Worm (Caenorhabditis elegans) whole organism, L3 larva: ENCODE measurements around the gene eco-1.
A peak's percentile ranks its signal among the peaks of the same experiment; 100 is the strongest.

Source experiments
- aly-2 ChIP-seq: fragments of 150-350 bp; optimal IDR thresholded peaks from 2 replicates; lab custom pipeline; 2014; ENCODE audit warnings: missing biosample characterization, missing genetic modification characterization
- ama-1 ChIP-seq: fragments of 150-350 bp; optimal IDR thresholded peaks from 2 replicates; lab custom pipeline; 2018
- ceh-16 ChIP-seq: sonication (generic microtip); optimal IDR thresholded peaks from 2 replicates; lab custom pipeline; 2017; ENCODE audit warnings: missing biosample characterization, missing genetic modification characterization
- ceh-28 ChIP-seq: fragments of 150-350 bp; optimal IDR thresholded peaks from 2 replicates; lab custom pipeline; 2014; ENCODE audit warnings: missing biosample characterization, missing genetic modification reagents, missing genetic modification characterization
- ceh-82 ChIP-seq: fragments of 150-350 bp; optimal IDR thresholded peaks from 2 replicates; lab custom pipeline; 2014; ENCODE audit warnings: missing biosample characterization, missing genetic modification characterization
- ceh-9 ChIP-seq: sonication (generic microtip); optimal IDR thresholded peaks from 2 replicates; lab custom pipeline; 2018; ENCODE audit warnings: missing biosample characterization, missing genetic modification characterization
- daf-12 ChIP-seq: fragments of 150-350 bp; optimal IDR thresholded peaks from 2 replicates; lab custom pipeline; 2014; ENCODE audit warnings: missing biosample characterization, missing genetic modification reagents, missing genetic modification characterization
- egl-27 ChIP-seq: sonication (generic microtip); optimal IDR thresholded peaks from 4 replicates; lab custom pipeline; 2017; ENCODE audit warnings: missing biosample characterization, missing genetic modification reagents, missing genetic modification characterization
- egl-5 ChIP-seq: fragments of 150-350 bp; optimal IDR thresholded peaks from 2 replicates; lab custom pipeline; 2017; ENCODE audit warnings: missing biosample characterization, missing genetic modification reagents, missing genetic modification characterization, inconsistent platforms
- elt-1 ChIP-seq: fragments of 150-350 bp; optimal IDR thresholded peaks from 2 replicates; lab custom pipeline; 2014; ENCODE audit warnings: missing biosample characterization, missing genetic modification characterization
- elt-2 ChIP-seq: sonication (generic microtip); optimal IDR thresholded peaks from 2 replicates; lab custom pipeline; 2016; ENCODE audit warnings: missing genetic modification reagents, mild to moderate bottlenecking, missing genetic modification characterization, missing compliant biosample characterization
- eor-1 ChIP-seq, 2 experiments: fragments of 150-350 bp; optimal IDR thresholded peaks; 2 replicates each; lab custom pipeline; 2014 to 2018; ENCODE audit warnings: missing biosample characterization in 2 of 2, missing genetic modification characterization in 2 of 2
- fkh-10 ChIP-seq: sonication (generic microtip); optimal IDR thresholded peaks from 2 replicates; lab custom pipeline; 2017; ENCODE audit warnings: missing biosample characterization, missing genetic modification reagents, missing genetic modification characterization
- fkh-2 ChIP-seq: fragments of 150-350 bp; optimal IDR thresholded peaks from 2 replicates; lab custom pipeline; 2014; ENCODE audit warnings: missing biosample characterization, missing genetic modification reagents, missing genetic modification characterization
- hmg-11 ChIP-seq: sonication (generic microtip); optimal IDR thresholded peaks from 2 replicates; lab custom pipeline; 2016; ENCODE audit warnings: missing genetic modification characterization, missing compliant biosample characterization
- lin-15B ChIP-seq: fragments of 150-350 bp; optimal IDR thresholded peaks from 2 replicates; lab custom pipeline; 2014; ENCODE audit warnings: missing biosample characterization, missing genetic modification characterization
- lin-39 ChIP-seq: fragments of 150-350 bp; optimal IDR thresholded peaks from 2 replicates; lab custom pipeline; 2018; ENCODE audit warnings: missing biosample characterization, missing genetic modification reagents, missing genetic modification characterization
- lsy-12 ChIP-seq: sonication (generic microtip); optimal IDR thresholded peaks from 2 replicates; lab custom pipeline; 2016; ENCODE audit warnings: mild to moderate bottlenecking, missing genetic modification characterization, missing compliant biosample characterization
- mdl-1 ChIP-seq: fragments of 150-350 bp; optimal IDR thresholded peaks from 2 replicates; lab custom pipeline; 2014; ENCODE audit warnings: missing biosample characterization, missing genetic modification characterization
- mml-1 ChIP-seq: fragments of 150-350 bp; sonication (generic microtip); optimal IDR thresholded peaks from 3 replicates; lab custom pipeline; 2014; ENCODE audit warnings: missing biosample characterization, missing genetic modification characterization
- nfya-1 ChIP-seq: sonication (generic microtip); optimal IDR thresholded peaks from 2 replicates; lab custom pipeline; 2017; ENCODE audit warnings: missing genetic modification characterization, mild to moderate bottlenecking, missing compliant biosample characterization, antibody characterized with exemption, moderate library complexity; ENCODE audit not compliant: insufficient read depth
- nhr-23 ChIP-seq: fragments of 150-350 bp; optimal IDR thresholded peaks from 2 replicates; lab custom pipeline; 2014; ENCODE audit warnings: missing biosample characterization, missing genetic modification reagents, missing genetic modification characterization
- nhr-237 ChIP-seq: fragments of 150-350 bp; optimal IDR thresholded peaks from 2 replicates; lab custom pipeline; 2014; ENCODE audit warnings: missing biosample characterization, missing genetic modification characterization
- nhr-25 ChIP-seq: sonication (generic microtip); optimal IDR thresholded peaks from 2 replicates; lab custom pipeline; 2017; ENCODE audit warnings: missing biosample characterization, missing genetic modification characterization
- nhr-43 ChIP-seq: sonication (generic microtip); optimal IDR thresholded peaks from 2 replicates; lab custom pipeline; 2016; ENCODE audit warnings: mild to moderate bottlenecking, missing genetic modification characterization, missing compliant biosample characterization; ENCODE audit not compliant: poor library complexity, severe bottlenecking
- nhr-76 ChIP-seq: fragments of 150-350 bp; sonication (generic microtip); optimal IDR thresholded peaks from 5 replicates; lab custom pipeline; 2014; ENCODE audit warnings: missing biosample characterization, missing genetic modification characterization
- nhr-77 ChIP-seq: fragments of 150-350 bp; optimal IDR thresholded peaks from 2 replicates; lab custom pipeline; 2014; ENCODE audit warnings: missing biosample characterization, missing genetic modification characterization
- pha-4 ChIP-seq: fragments of 150-350 bp; optimal IDR thresholded peaks from 2 replicates; lab custom pipeline; 2014; ENCODE audit warnings: missing biosample characterization, missing genetic modification reagents, missing genetic modification characterization
- pqm-1 ChIP-seq: fragments of 150-350 bp; optimal IDR thresholded peaks from 2 replicates; lab custom pipeline; 2017; ENCODE audit warnings: missing biosample characterization, missing genetic modification characterization, inconsistent platforms
- sea-2 ChIP-seq: fragments of 150-350 bp; sonication (generic microtip); optimal IDR thresholded peaks from 4 replicates; lab custom pipeline; 2014; ENCODE audit warnings: missing biosample characterization, missing genetic modification reagents, missing genetic modification characterization
- skn-1 ChIP-seq: fragments of 150-350 bp; optimal IDR thresholded peaks from 2 replicates; lab custom pipeline; 2014; ENCODE audit warnings: missing biosample characterization, missing genetic modification characterization
- snpc-4 ChIP-seq: fragments of 150-350 bp; optimal IDR thresholded peaks from 2 replicates; lab custom pipeline; 2014; ENCODE audit warnings: missing biosample characterization, missing genetic modification characterization
- unc-39 ChIP-seq: sonication (generic microtip); optimal IDR thresholded peaks from 4 replicates; lab custom pipeline; 2017; ENCODE audit warnings: missing biosample characterization, missing genetic modification characterization
- unc-62 ChIP-seq: fragments of 150-350 bp; sonication (generic microtip); optimal IDR thresholded peaks from 4 replicates; lab custom pipeline; 2014; ENCODE audit warnings: missing biosample characterization, missing genetic modification reagents, missing genetic modification characterization
- zag-1 ChIP-seq: fragments of 150-350 bp; optimal IDR thresholded peaks from 2 replicates; lab custom pipeline; 2014; ENCODE audit warnings: missing biosample characterization, missing genetic modification characterization
- ztf-11 ChIP-seq: fragments of 150-350 bp; optimal IDR thresholded peaks from 2 replicates; lab custom pipeline; 2014; ENCODE audit warnings: missing biosample characterization, missing genetic modification characterization
- ztf-4 ChIP-seq: fragments of 150-350 bp; optimal IDR thresholded peaks from 2 replicates; lab custom pipeline; 2014; ENCODE audit warnings: missing biosample characterization, missing genetic modification characterization

Gene eco-1

DNA sequence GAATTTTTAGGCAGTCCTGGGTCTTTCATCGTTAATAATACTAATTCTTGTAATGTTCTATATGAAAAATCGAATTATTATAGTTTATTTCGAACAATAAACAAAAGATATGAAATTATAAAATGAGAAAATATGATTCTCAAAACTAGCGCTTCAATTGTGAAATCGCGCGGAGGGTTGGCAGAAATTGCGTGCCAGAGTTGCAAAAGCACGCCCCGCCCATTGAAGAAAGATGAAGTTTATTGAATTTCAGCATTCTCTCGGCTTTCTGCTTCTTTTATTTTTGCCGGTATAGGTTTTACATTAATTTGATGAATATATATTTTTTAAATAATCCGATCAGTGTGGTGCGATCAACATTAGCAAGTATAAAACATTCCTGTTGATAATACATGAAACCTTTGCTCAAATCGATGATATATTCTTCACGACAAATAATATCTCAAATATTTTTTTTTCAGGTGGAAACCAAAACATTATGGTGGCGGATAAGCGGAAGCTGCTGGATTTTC, at the start of gene eco-1, which contains the start of gene hmgr-1:
Gene eco-1 (minus strand): TSS at position 59 of the 512 bp plus-strand sequence.
Gene hmgr-1 (plus strand): TSS at position 462 of the 512 bp plus-strand sequence.
- TF ChIP-seq egl-5 (tag; lab: Kevin White, UChicago) (no peak), skn-1 (no peak), unc-62 (no peak), aly-2 (tag; lab: Kevin White, UChicago) (no peak), mdl-1 (tag; lab: Kevin White, UChicago) (no peak), nhr-43 (tag; lab: Kevin White, UChicago) (peak; percentile 26), unc-39 (tag; lab: Kevin White, UChicago) (no peak), snpc-4 (tag; lab: Kevin White, UChicago) (peak; percentile 4), fkh-2 (tag; lab: Kevin White, UChicago) (no peak), fkh-10 (no peak), hmg-11 (tag; lab: Kevin White, UChicago) (peak; percentile 52), nfya-1 (tag; lab: Kevin White, UChicago) (peak; percentile 55), lin-39 (tag; lab: Kevin White, UChicago) (peak; percentile 41), ceh-16 (tag; lab: Kevin White, UChicago) (no peak), lsy-12 (tag; lab: Kevin White, UChicago) (no peak), ceh-9 (tag; lab: Kevin White, UChicago) (no peak), zag-1 (no peak), nhr-76 (tag; lab: Kevin White, UChicago) (no peak), ama-1 (lab: Kevin White, UChicago) (no peak), nhr-237 (tag; lab: Kevin White, UChicago) (no peak), daf-12 (tag; lab: Kevin White, UChicago) (no peak), nhr-23 (tag; lab: Kevin White, UChicago) (peak; percentile 13), mml-1 (tag; lab: Kevin White, UChicago) (no peak), egl-27 (tag; lab: Kevin White, UChicago) (no peak), nhr-77 (tag; lab: Kevin White, UChicago) (no peak), lin-15B (tag; lab: Kevin White, UChicago) (peak; percentile 35)

DNA sequence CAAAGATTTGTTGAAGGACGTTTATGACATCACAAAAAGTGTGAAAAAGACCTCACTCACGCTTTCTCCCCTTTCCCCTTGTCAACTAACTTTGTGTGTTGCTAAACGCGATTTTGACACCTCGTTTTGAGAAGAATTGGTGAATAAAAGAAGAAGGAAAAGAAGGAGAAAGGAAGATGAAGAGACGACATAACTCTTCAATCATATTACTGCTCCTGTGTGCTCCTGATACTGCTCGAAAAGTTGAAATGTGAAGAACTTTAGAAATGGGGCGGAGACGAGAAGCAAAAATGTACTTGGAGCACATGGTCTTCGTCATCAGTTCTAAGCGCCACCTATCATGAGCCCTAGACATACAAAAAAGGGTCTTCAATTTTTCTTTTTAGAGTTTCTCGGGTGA, 40.1 kb upstream of the eco-1 start:
- no peak for TF ChIP-seq elt-1 (tag; lab: Kevin White, UChicago)
- no peak for TF ChIP-seq snpc-4 (tag; lab: Kevin White, UChicago)
- TF ChIP-seq, all 47 proteins: peak for 0

DNA sequence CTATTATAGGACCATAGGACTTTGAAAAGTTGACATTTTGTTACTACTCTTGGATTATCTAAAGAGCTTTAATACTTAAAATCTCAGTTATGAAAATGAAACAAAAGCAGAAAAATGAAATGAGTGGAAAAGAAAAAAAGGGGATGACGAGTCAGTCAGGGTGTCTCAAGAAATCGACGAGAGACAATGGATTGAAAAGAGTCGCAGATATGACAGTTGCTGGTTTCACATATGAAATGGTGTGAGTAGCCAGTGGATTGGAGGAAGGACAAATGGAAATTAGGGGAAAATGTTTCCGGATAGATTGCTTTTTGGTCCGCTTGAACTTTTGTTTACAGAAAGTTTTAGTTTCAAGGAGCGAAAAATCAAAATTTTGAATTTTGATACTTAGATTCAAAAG, 38.3 kb upstream of the eco-1 start:
- no peak for TF ChIP-seq pqm-1 (tag; lab: Kevin White, UChicago)
- TF ChIP-seq nfya-1 (tag; lab: Kevin White, UChicago) = peak; percentile 25
- TF ChIP-seq sea-2 (GFP tag; lab: Kevin White, UChicago) = no peak
- no peak for TF ChIP-seq egl-27 (tag; lab: Kevin White, UChicago)
- TF ChIP-seq nhr-25 (tag; lab: Kevin White, UChicago) = no peak
- no peak for TF ChIP-seq fkh-2 (tag; lab: Kevin White, UChicago)
- TF ChIP-seq ztf-11 (tag; lab: Kevin White, UChicago) = no peak

DNA sequence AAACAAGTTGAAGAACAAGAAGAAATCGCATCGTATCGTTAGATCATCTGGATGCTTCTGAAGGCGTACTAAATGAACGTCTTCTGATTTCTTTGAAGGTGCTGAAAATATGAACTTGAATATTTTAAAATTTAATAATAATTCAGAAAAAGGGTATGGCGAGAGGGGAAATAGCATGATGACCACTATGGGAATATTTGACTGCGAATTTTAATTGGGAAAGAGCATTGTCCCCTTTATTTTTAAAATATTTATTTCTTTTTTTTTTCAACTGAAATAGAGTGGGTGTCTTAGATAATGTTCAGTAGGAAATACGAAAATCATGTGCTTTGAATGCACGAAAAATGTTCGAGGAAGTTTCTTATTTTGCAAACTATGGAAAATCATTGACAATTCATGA, 36.5 kb upstream of the eco-1 start, which contains the start of gene lgc-50:
Gene lgc-50 (minus strand): TSS at position 101 of the 400 bp plus-strand sequence.
- TF ChIP-seq nfya-1 (tag; lab: Kevin White, UChicago) = no peak

DNA sequence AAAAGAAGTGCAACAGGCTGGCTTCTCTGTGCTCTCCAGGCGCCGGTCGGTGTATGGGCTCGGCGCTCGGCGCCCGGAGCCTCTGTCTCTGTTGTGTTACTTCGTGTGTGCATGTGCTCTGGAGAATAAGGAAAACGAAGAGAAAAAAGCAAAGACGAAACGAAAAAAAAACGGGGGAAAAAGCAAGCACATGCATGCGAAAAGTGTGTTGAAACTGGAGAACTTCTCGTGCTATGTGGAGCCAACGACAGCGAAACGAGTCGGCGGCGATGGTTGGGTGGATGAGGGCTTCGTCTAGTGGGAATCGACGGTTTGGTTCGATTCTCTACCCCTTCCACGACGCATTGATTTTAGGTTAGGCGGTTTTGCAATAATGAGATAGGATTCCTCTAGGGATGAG, 28.5 kb upstream of the eco-1 start:
- TF ChIP-seq nhr-43 (tag; lab: Kevin White, UChicago) = no peak
- TF ChIP-seq lin-15B (tag; lab: Kevin White, UChicago) = no peak
- TF ChIP-seq eor-1 (tag; optimal IDR thresholded peaks at IDR 0.05; lab: Kevin White, UChicago) = no peak
- peak; percentile 60 for TF ChIP-seq elt-2
- peak; percentile 63 for TF ChIP-seq nfya-1 (tag; lab: Kevin White, UChicago)
- TF ChIP-seq hmg-11 (tag; lab: Kevin White, UChicago) = peak; percentile 50
- no peak for TF ChIP-seq egl-27 (tag; lab: Kevin White, UChicago)
- no peak for TF ChIP-seq ama-1 (lab: Kevin White, UChicago)
- peak; percentile 64 for TF ChIP-seq lsy-12 (tag; lab: Kevin White, UChicago)
- peak; percentile 39 for TF ChIP-seq snpc-4 (tag; lab: Kevin White, UChicago)
- TF ChIP-seq nhr-76 (tag; lab: Kevin White, UChicago) = no peak
- no peak for TF ChIP-seq ceh-82 (tag; lab: Kevin White, UChicago)
- TF ChIP-seq ztf-4 (tag; lab: Kevin White, UChicago) = no peak
- TF ChIP-seq lin-39 (tag; lab: Kevin White, UChicago) = peak; percentile 12
- TF ChIP-seq pqm-1 (tag; lab: Kevin White, UChicago) = peak; percentile 40
- TF ChIP-seq elt-1 (tag; lab: Kevin White, UChicago) = no peak
- TF ChIP-seq mdl-1 (tag; lab: Kevin White, UChicago) = peak; percentile 9
- no peak for TF ChIP-seq ceh-28 (tag; lab: Kevin White, UChicago)
- TF ChIP-seq aly-2 (tag; lab: Kevin White, UChicago) = no peak
- no peak for TF ChIP-seq zag-1
- no peak for TF ChIP-seq ztf-11 (tag; lab: Kevin White, UChicago)
- no peak for TF ChIP-seq fkh-10
- TF ChIP-seq daf-12 (tag; lab: Kevin White, UChicago) = no peak
- TF ChIP-seq pha-4 (tag; lab: Kevin White, UChicago) = peak; percentile 44
- no peak for TF ChIP-seq mml-1 (tag; lab: Kevin White, UChicago)
